Fruit fly (Drosophila melanogaster) whole organism, pupa: ENCODE measurements around the gene CG43165.

ENCODE experiments used
- CG10348 ChIP-seq: fragments of 200-800 bp; sonication (Bioruptor generic); IDR thresholded peaks from 2 replicates; pipeline ENCODE4 v1.3.6; 2022; ENCODE audit warnings: missing biosample characterization, missing genetic modification characterization
- CG12605 ChIP-seq: fragments of 200-800 bp; sonication (Bioruptor generic); IDR thresholded peaks from 2 replicates; pipeline ENCODE4 v1.3.6; 2022; ENCODE audit warnings: missing biosample characterization, missing genetic modification characterization
- CG13204 ChIP-seq: fragments of 200-800 bp; sonication (Bioruptor generic); optimal IDR thresholded peaks from 2 replicates; lab custom pipeline; 2018; ENCODE audit warnings: missing biosample characterization, mild to moderate bottlenecking, missing genetic modification characterization, moderate library complexity
- CG14655 ChIP-seq: fragments of 200-800 bp; sonication (Bioruptor generic); optimal IDR thresholded peaks from 3 replicates; lab custom pipeline; 2017; ENCODE audit warnings: mild to moderate bottlenecking, missing biosample characterization, missing genetic modification reagents, missing genetic modification characterization
- CG15710 ChIP-seq: fragments of 200-800 bp; sonication (Bioruptor generic); optimal IDR thresholded peaks from 2 replicates; lab custom pipeline; 2018; ENCODE audit warnings: missing biosample characterization, mild to moderate bottlenecking, missing genetic modification characterization, moderate library complexity
- CG17806 ChIP-seq: fragments of 200-800 bp; sonication (Bioruptor generic); optimal IDR thresholded peaks from 2 replicates; lab custom pipeline; 2018; ENCODE audit warnings: missing biosample characterization, mild to moderate bottlenecking, missing genetic modification characterization, moderate library complexity
- CG32121 ChIP-seq: fragments of 200-800 bp; sonication (Bioruptor generic); IDR thresholded peaks from 2 replicates; pipeline ENCODE4 v1.3.6; 2022; ENCODE audit warnings: missing biosample characterization, missing genetic modification characterization
- CG34367 ChIP-seq: fragments of 200-800 bp; sonication (Bioruptor generic); optimal IDR thresholded peaks from 2 replicates; lab custom pipeline; 2018; ENCODE audit warnings: missing biosample characterization, mild to moderate bottlenecking, missing genetic modification characterization
- CG4496 ChIP-seq: fragments of 200-800 bp; sonication (Bioruptor generic); IDR thresholded peaks from 3 replicates; pipeline ENCODE4 v1.3.6; 2022; ENCODE audit warnings: missing biosample characterization, missing genetic modification characterization
- CG8159 ChIP-seq: fragments of 200-800 bp; sonication (Bioruptor generic); optimal IDR thresholded peaks from 3 replicates; lab custom pipeline; 2018; ENCODE audit warnings: missing biosample characterization, mild to moderate bottlenecking, missing genetic modification characterization, moderate library complexity
- CG8301 ChIP-seq: fragments of 200-800 bp; sonication (Bioruptor generic); optimal IDR thresholded peaks from 2 replicates; lab custom pipeline; 2018; ENCODE audit warnings: missing biosample characterization, mild to moderate bottlenecking, missing genetic modification characterization
- CG9948 ChIP-seq: fragments of 200-800 bp; sonication (Bioruptor generic); optimal IDR thresholded peaks from 2 replicates; lab custom pipeline; 2018; ENCODE audit warnings: missing biosample characterization, mild to moderate bottlenecking, missing genetic modification characterization, moderate library complexity
- D1 ChIP-seq: fragments of 200-800 bp; sonication (Bioruptor generic); optimal IDR thresholded peaks from 2 replicates; lab custom pipeline; 2018; ENCODE audit warnings: missing biosample characterization, mild to moderate bottlenecking, missing genetic modification characterization, moderate library complexity
- EcR ChIP-seq: fragments of 200-800 bp; sonication (Bioruptor generic); optimal IDR thresholded peaks from 3 replicates; lab custom pipeline; 2019; ENCODE audit warnings: missing biosample characterization, missing genetic modification characterization, mild to moderate bottlenecking, moderate library complexity, missing genetic modification reagents
- Ets98B ChIP-seq: fragments of 200-800 bp; sonication (Bioruptor generic); IDR thresholded peaks from 2 replicates; pipeline ENCODE4 v1.3.6; 2022; ENCODE audit warnings: missing biosample characterization, missing genetic modification characterization
- Pif1A ChIP-seq: fragments of 200-800 bp; sonication (Bioruptor generic); optimal IDR thresholded peaks from 3 replicates; lab custom pipeline; 2016; ENCODE audit warnings: missing biosample characterization, missing genetic modification characterization
- Pif1B ChIP-seq: fragments of 200-800 bp; sonication (Bioruptor generic); optimal IDR thresholded peaks from 3 replicates; lab custom pipeline; 2016; ENCODE audit warnings: missing biosample characterization, missing genetic modification characterization
- Snoo ChIP-seq: fragments of 200-800 bp; sonication (Bioruptor generic); optimal IDR thresholded peaks from 3 replicates; lab custom pipeline; 2017; ENCODE audit warnings: missing biosample characterization, mild to moderate bottlenecking, missing genetic modification characterization, inconsistent platforms
- fd96Ca ChIP-seq: fragments of 200-800 bp; sonication (Bioruptor generic); IDR thresholded peaks from 3 replicates; pipeline ENCODE4 v1.3.6; 2022; ENCODE audit warnings: missing biosample characterization, missing genetic modification characterization
- gl ChIP-seq: fragments of 200-800 bp; sonication (Bioruptor generic); optimal IDR thresholded peaks from 2 replicates; lab custom pipeline; 2018; ENCODE audit warnings: missing biosample characterization, mild to moderate bottlenecking, missing genetic modification characterization
- rn ChIP-seq: fragments of 200-800 bp; sonication (Bioruptor generic); IDR thresholded peaks from 2 replicates; pipeline ENCODE4 v1.3.6; 2022; ENCODE audit warnings: missing biosample characterization, missing genetic modification characterization

Gene CG43165

DNA sequence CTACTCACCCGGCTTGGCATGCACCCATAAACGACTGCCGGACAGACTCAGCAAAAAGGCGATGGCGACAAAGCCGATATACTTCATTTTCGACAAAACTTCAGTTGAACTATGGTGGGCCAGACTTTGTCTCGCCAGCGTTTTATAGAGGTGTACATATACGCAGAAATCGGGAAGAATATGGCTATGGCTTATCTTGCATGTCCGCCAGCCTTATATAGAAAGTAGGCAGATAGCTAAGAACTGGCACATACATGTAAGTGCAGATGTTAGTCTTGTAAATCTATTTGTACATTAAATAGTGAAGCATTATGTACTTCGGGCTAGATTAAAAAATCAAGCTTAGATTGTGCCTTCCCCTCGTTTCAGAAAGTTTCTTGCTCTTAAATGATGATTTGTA, 1.7 kb downstream of the CG43165 start, which contains the start of gene CG3513:
Gene CG3513, minus strand, starts transcription at position 101 of the 400 bp plus-strand sequence.
- no peak for TF ChIP-seq gl (tag; lab: Kevin White, UChicago)
- TF ChIP-seq EcR (GFP tag; lab: Kevin White, UChicago): no peak
- no peak for TF ChIP-seq CG8301 (tag; lab: Kevin White, UChicago)
- no peak for TF ChIP-seq CG13204
- TF ChIP-seq CG8159 (tag; lab: Kevin White, UChicago): no peak
- TF ChIP-seq CG9948 (tag; lab: Kevin White, UChicago): no peak
- TF ChIP-seq CG34367 (tag; lab: Kevin White, UChicago): no peak
- TF ChIP-seq Snoo (tag; lab: Kevin White, UChicago): no peak
- TF ChIP-seq CG15710: no peak

DNA sequence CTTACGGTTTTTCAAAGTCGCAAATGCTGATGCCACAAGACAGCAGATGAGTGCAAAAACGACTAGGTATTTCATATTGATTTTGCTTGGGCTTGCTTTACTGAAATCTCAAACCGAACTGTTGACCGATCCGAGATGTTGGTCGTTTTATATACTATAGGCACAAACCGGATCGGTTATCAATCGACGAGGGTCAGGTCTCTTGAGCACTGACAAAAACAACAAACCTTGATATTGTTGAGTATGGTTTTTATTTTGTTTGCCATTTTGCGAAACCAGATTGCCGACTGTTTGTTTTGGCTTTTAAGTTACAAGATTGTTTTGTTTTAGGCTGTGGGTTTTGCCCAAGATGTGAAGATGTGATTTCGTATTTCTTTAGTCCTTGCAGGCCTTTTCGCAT, 2.4 kb downstream of the CG43165 start, which contains the start of gene CG16704:
Gene CG16704, minus strand, starts transcription at position 122 of the 400 bp plus-strand sequence.
- TF ChIP-seq fd96Ca (GFP tag; lab: Robert Waterston, UW) (no peak), CG8301 (tag; lab: Kevin White, UChicago) (no peak), EcR (GFP tag; lab: Kevin White, UChicago) (no peak), D1 (tag; lab: Kevin White, UChicago) (no peak), Pif1B (GFP tag; lab: Kevin White, UChicago) (no peak), CG12605 (GFP tag; lab: Robert Waterston, UW) (no peak), CG32121 (GFP tag; lab: Robert Waterston, UW) (no peak), Ets98B (GFP tag; lab: Robert Waterston, UW) (no peak), CG13204 (no peak)

DNA sequence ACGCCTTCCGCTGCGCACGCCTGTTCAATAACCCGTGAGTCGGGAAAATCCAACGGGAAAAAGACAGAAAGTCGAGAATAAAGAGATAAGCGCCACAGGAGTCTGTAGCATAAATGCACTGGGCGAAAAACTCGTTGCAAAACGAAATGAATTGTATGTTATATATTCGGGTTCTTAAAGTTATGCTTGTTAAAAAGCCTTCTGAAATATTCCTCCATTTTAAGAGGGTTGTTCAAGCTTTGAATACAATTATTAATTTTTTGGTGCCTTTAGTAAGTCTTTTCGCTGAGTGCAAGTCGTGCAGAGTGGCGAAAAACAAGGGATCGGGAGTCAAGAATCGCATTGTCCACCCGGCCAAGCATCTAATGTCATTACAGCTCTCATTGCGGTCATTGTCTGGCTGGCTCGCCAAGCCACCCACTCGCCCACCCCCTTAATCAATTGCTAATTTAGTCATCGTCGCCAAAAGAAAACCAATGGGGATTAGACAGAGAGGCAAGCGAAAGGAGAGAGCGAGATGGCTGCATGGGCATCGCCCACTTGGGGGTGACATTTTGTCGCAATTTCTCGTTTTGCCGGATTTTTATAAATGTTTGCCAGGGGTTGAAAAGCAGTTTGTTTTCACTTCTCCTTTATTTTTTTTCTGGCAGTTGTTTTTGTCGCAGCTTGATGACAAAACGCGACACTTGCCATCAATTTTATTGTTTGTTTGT, 9.5 kb downstream of the CG43165 start:
- no peak for TF ChIP-seq CG17806
- TF ChIP-seq CG8159 (tag; lab: Kevin White, UChicago): peak; percentile 16
- TF ChIP-seq CG12605 (GFP tag; lab: Robert Waterston, UW): no peak

- TF ChIP-seq CG10348 (GFP tag; lab: Robert Waterston, UW): no peak
- TF ChIP-seq CG15710: no peak
- TF ChIP-seq, all 21 proteins: peak for 0
Observed at dm6 chr2L:3682489-3682888, 12.3 kb downstream of the CG43165 start.

dm6 chr2L:3681338-3681737, 13.5 kb downstream of the CG43165 start:
- no peak for TF ChIP-seq CG10348 (GFP tag; lab: Robert Waterston, UW)
- TF ChIP-seq CG32121 (GFP tag; lab: Robert Waterston, UW): no peak
- TF ChIP-seq CG17806: no peak
- no peak for TF ChIP-seq CG34367 (tag; lab: Kevin White, UChicago)
- no peak for TF ChIP-seq Pif1B (GFP tag; lab: Kevin White, UChicago)
- TF ChIP-seq CG13204: no peak
- no peak for TF ChIP-seq Ets98B (GFP tag; lab: Robert Waterston, UW)

- TF ChIP-seq fd96Ca (GFP tag; lab: Robert Waterston, UW): no peak
- TF ChIP-seq CG4496 (GFP tag; lab: Robert Waterston, UW): no peak
- TF ChIP-seq Pif1A (GFP tag; lab: Kevin White, UChicago): no peak
- TF ChIP-seq D1 (tag; lab: Kevin White, UChicago): no peak
- no peak for TF ChIP-seq CG9948 (tag; lab: Kevin White, UChicago)
- no peak for TF ChIP-seq gl (tag; lab: Kevin White, UChicago)
- no peak for TF ChIP-seq CG8301 (tag; lab: Kevin White, UChicago)
- TF ChIP-seq CG13204: no peak
- TF ChIP-seq CG14655: no peak
- TF ChIP-seq CG15710: no peak
- TF ChIP-seq rn (GFP tag; lab: Robert Waterston, UW): no peak
- TF ChIP-seq CG34367 (tag; lab: Kevin White, UChicago): no peak
- TF ChIP-seq CG17806: no peak
- TF ChIP-seq Ets98B (GFP tag; lab: Robert Waterston, UW): no peak
- no peak for TF ChIP-seq Pif1B (GFP tag; lab: Kevin White, UChicago)
- no peak for TF ChIP-seq Snoo (tag; lab: Kevin White, UChicago)
Observed at dm6 chr2L:3675770-3676169, 19.1 kb downstream of the CG43165 start.

dm6 chr2L:3670481-3670880, 24.3 kb downstream of the CG43165 start, which contains the start of gene Sfp24Bc:
Gene Sfp24Bc, minus strand, starts transcription at chr2L:3670581.
- no peak for TF ChIP-seq Pif1A (GFP tag; lab: Kevin White, UChicago)
- no peak for TF ChIP-seq CG12605 (GFP tag; lab: Robert Waterston, UW)
- TF ChIP-seq CG14655: no peak
- TF ChIP-seq CG13204: no peak
- no peak for TF ChIP-seq CG15710
- no peak for TF ChIP-seq gl (tag; lab: Kevin White, UChicago)
